Fruit fly (Drosophila melanogaster): ENCODE data around the gene Tango6.
A peak's percentile ranks its signal among the peaks of the same experiment; 100 is the strongest.

Tango6 gene

dm6 chr2L:18974063-18974779 lies 5.4 kb downstream of the Tango6 start, which contains the start of the genes L2HGDH and CG10431 (continued):
- TF ChIP-seq Hmr (GFP tag; optimal IDR thresholded peaks at IDR 0.05), result peak; percentile 75
- TF ChIP-seq ash1 (GFP tag; optimal IDR thresholded peaks at IDR 0.05), result no peak
- no peak for TF ChIP-seq mld (GFP tag; IDR thresholded peaks at IDR 0.05; ENCODE audit: partially characterized antibody)
- TF ChIP-seq CG31365 (tag; optimal IDR thresholded peaks at IDR 0.05), result peak; percentile 36
- no peak for TF ChIP-seq schlank (tag; optimal IDR thresholded peaks at IDR 0.05)
- no peak for TF ChIP-seq onecut (GFP tag; IDR thresholded peaks at IDR 0.05)
- peak; percentile 11 for TF ChIP-seq Myb (GFP tag; optimal IDR thresholded peaks at IDR 0.05)
- TF ChIP-seq Hr51 (GFP tag; optimal IDR thresholded peaks at IDR 0.05), result peak in 1 of 2 experiments; percentile 69
- TF ChIP-seq nom (GFP tag; optimal IDR thresholded peaks at IDR 0.05), result peak; percentile 30
- peak; percentile 37 for TF ChIP-seq Nf-YB (GFP tag; optimal IDR thresholded peaks at IDR 0.05)
- 0 out of 3 replicates have a peak, but pooled peaks have one; percentile 51 for TF ChIP-seq ken (GFP tag; IDR thresholded peaks at IDR 0.05)
- no peak for TF ChIP-seq ab (GFP tag; optimal IDR thresholded peaks at IDR 0.05)
- peak; percentile 3 for TF ChIP-seq wek (GFP tag; optimal IDR thresholded peaks at IDR 0.05)
- TF ChIP-seq CG10431 (GFP tag; optimal IDR thresholded peaks at IDR 0.05), result peak; percentile 45
- peak; percentile 67 for TF ChIP-seq grau (tag; optimal IDR thresholded peaks at IDR 0.05)
- no peak for TF ChIP-seq CG15073 (GFP tag; optimal IDR thresholded peaks at IDR 0.05)
- peak; percentile 36; the same call in 1 of the 2 replicates for TF ChIP-seq Xrp1 (GFP tag; IDR thresholded peaks at IDR 0.05)
- 0 out of 2 replicates have a peak, but pooled peaks have one; percentile 20 for TF ChIP-seq danr (GFP tag; IDR thresholded peaks at IDR 0.05)
- no peak for TF ChIP-seq CG18764 (GFP tag; optimal IDR thresholded peaks at IDR 0.05)
- peak; percentile 36 for TF ChIP-seq Lhr (GFP tag; optimal IDR thresholded peaks at IDR 0.05)
- TF ChIP-seq Sox100B (GFP tag; optimal IDR thresholded peaks at IDR 0.05), result peak; percentile 66
- peak; percentile 66 for TF ChIP-seq zen (tag; optimal IDR thresholded peaks at IDR 0.05)
- TF ChIP-seq YL-1 (GFP tag; optimal IDR thresholded peaks at IDR 0.05), result peak; percentile 52
- TF ChIP-seq pnt (GFP tag; optimal IDR thresholded peaks at IDR 0.05), result peak; percentile 8
- peak; percentile 46 for TF ChIP-seq Bdp1 (GFP tag; optimal IDR thresholded peaks at IDR 0.05)
- TF ChIP-seq CG9932 (GFP tag; IDR thresholded peaks at IDR 0.05), result peak; percentile 67
- peak; percentile 92 for TF ChIP-seq CG10543 (GFP tag; optimal IDR thresholded peaks at IDR 0.05)
- TF ChIP-seq seq (GFP tag; IDR thresholded peaks at IDR 0.05), result peak; percentile 39; the same call in 1 of the 2 replicates
- peak in 1 of 2 experiments; percentile 63 for TF ChIP-seq insv (GFP tag; optimal IDR thresholded peaks at IDR 0.05)
- peak; percentile 12 for TF ChIP-seq CHES-1-like (GFP tag; optimal IDR thresholded peaks at IDR 0.05)
- peak; percentile 69 for TF ChIP-seq tin (GFP tag; optimal IDR thresholded peaks at IDR 0.05)
- 0 out of 2 replicates have a peak, but pooled peaks have one; percentile 17 for TF ChIP-seq unc-4 (GFP tag; IDR thresholded peaks at IDR 0.05; ENCODE audit: partially characterized antibody)
- TF ChIP-seq Camta (GFP tag; optimal IDR thresholded peaks at IDR 0.05), result no peak
- TF ChIP-seq sug (tag; optimal IDR thresholded peaks at IDR 0.05), result peak; percentile 91
- peak; percentile 1 for TF ChIP-seq org-1 (GFP tag; optimal IDR thresholded peaks at IDR 0.05)
- peak; percentile 62 for TF ChIP-seq CG18476 (GFP tag; optimal IDR thresholded peaks at IDR 0.05)
- peak; percentile 57 for TF ChIP-seq CG3281 (GFP tag; optimal IDR thresholded peaks at IDR 0.05)
- TF ChIP-seq Jarid2 (GFP tag; optimal IDR thresholded peaks at IDR 0.05), result peak; percentile 57
- TF ChIP-seq amos (GFP tag; IDR thresholded peaks at IDR 0.05; ENCODE audit: partially characterized antibody), result peak; percentile 37; the same call in 1 of the 2 replicates
- peak; percentile 49 for TF ChIP-seq twi (tag; optimal IDR thresholded peaks at IDR 0.05)
- TF ChIP-seq CG10267 (tag; optimal IDR thresholded peaks at IDR 0.05), result peak; percentile 98
- no peak for TF ChIP-seq chinmo (GFP tag; IDR thresholded peaks at IDR 0.05; ENCODE audit: partially characterized antibody)
- peak; percentile 26; the same call in 1 of the 2 replicates for TF ChIP-seq CG11247 (GFP tag; IDR thresholded peaks at IDR 0.05)
- no peak for TF ChIP-seq ap (GFP tag; IDR thresholded peaks at IDR 0.05)
- TF ChIP-seq Oli (tag; optimal IDR thresholded peaks at IDR 0.05), result peak; percentile 53
- no peak for TF ChIP-seq Dip3 (GFP tag; optimal IDR thresholded peaks at IDR 0.05)
- TF ChIP-seq CG10274 (GFP tag; optimal IDR thresholded peaks at IDR 0.05), result no peak
- TF ChIP-seq CG3163 (GFP tag; optimal IDR thresholded peaks at IDR 0.05), result no peak
